Fruit fly (Drosophila melanogaster) whole organism: ENCODE measurements around the gene Cyp4d21.

Experiments
- EcR ChIP-seq, 2 experiments: fragments of >200 bp; optimal IDR thresholded peaks; 2 replicates each; lab custom pipeline; 2017; ENCODE audit warnings: missing biosample characterization in 2 of 2, missing genetic modification characterization in 2 of 2, missing genetic modification reagents in 2 of 2
- pan ChIP-seq: fragments of >200 bp; optimal IDR thresholded peaks from 2 replicates; lab custom pipeline; 2017
- psq ChIP-seq: fragments of >200 bp; optimal IDR thresholded peaks from 2 replicates; lab custom pipeline; 2017
- usp ChIP-seq: fragments of >200 bp; optimal IDR thresholded peaks from 2 replicates; lab custom pipeline; 2017; ENCODE audit warnings: missing biosample characterization, missing genetic modification characterization, mixed read lengths

DNA sequence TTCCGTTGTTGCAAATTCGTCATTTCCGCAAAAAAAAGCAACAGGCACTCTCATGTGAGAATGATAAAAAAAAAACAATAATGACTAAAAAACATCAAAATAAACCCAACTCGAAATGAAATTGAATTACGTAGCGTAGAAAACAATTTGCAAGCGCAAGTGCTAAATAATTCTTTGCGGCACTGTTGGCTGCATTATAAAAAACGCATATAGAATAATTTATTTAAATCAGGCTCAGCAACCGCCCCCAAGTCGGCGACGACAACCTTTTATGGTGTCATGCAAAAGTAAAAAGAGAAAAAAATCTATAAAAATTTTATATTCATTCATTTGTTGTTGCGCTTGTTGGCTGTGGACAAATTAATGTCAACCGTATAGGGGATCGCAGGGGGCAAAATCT lies 34.9 kb upstream of the Cyp4d21 start:
- TF ChIP-seq psq (lab: Kevin White, UChicago) (no peak), EcR (GFP tag; optimal IDR thresholded peaks at IDR 0.05; lab: Kevin White, UChicago) (no peak), pan (lab: Kevin White, UChicago) (no peak), usp (GFP tag; lab: Kevin White, UChicago) (no peak)
